Worm (Caenorhabditis elegans) whole organism, mixed stage, embryonic: ENCODE results near the gene C50F4.10.

Source experiments
- ceh-43 ChIP-seq: fragments of 200-800 bp; sonication (Bioruptor generic); optimal IDR thresholded peaks from 2 replicates; lab custom pipeline; 2018; ENCODE audit warnings: mild to moderate bottlenecking, missing genetic modification characterization, moderate library complexity, missing compliant biosample characterization
- hlh-1 ChIP-seq: fragments of 150-350 bp; optimal IDR thresholded peaks from 2 replicates; lab custom pipeline; 2014; ENCODE audit warnings: missing biosample characterization, missing genetic modification reagents, missing genetic modification characterization
- snpc-4 ChIP-seq: fragments of 150-350 bp; optimal IDR thresholded peaks from 2 replicates; lab custom pipeline; 2014; ENCODE audit warnings: missing biosample characterization, missing genetic modification characterization

ce11 chrV:9480566-9480965 lies 50.8 kb downstream of the C50F4.10 start, which contains the start of gene K06A4.6:
- no peak for TF ChIP-seq hlh-1 (tag; lab: Kevin White, UChicago)
- no peak for TF ChIP-seq ceh-43 (GFP tag; lab: Kevin White, UChicago)
- TF ChIP-seq snpc-4 (tag; lab: Kevin White, UChicago) = no peak
